Fruit fly (Drosophila melanogaster) whole organism, embryonic: ENCODE measurements around the gene CG1622.

Experiments used
- Adf1 ChIP-seq: fragments of 200-800 bp; sonication (Bioruptor generic); IDR thresholded peaks from 2 replicates; pipeline ENCODE4 v1.3.6; 2022; ENCODE audit warnings: missing biosample characterization, missing genetic modification characterization
- BtbVII ChIP-seq: fragments of 200-800 bp; sonication (Bioruptor generic); optimal IDR thresholded peaks from 3 replicates; lab custom pipeline; 2017; ENCODE audit warnings: missing biosample characterization, mild to moderate bottlenecking, missing genetic modification characterization
- C15 ChIP-seq: fragments of 200-800 bp; sonication (Bioruptor generic); IDR thresholded peaks from 3 replicates; pipeline ENCODE4 v1.3.6; 2022; ENCODE audit warnings: missing biosample characterization, missing genetic modification characterization
- CG10431 ChIP-seq: fragments of 200-800 bp; sonication (Bioruptor generic); optimal IDR thresholded peaks from 3 replicates; lab custom pipeline; 2018; ENCODE audit warnings: missing biosample characterization, mild to moderate bottlenecking, missing genetic modification characterization
- CG10979 ChIP-seq: fragments of 200-800 bp; sonication (Bioruptor generic); optimal IDR thresholded peaks from 2 replicates; lab custom pipeline; 2018; ENCODE audit warnings: missing biosample characterization, mild to moderate bottlenecking, missing genetic modification characterization, moderate library complexity
- CG11247 ChIP-seq: fragments of 200-800 bp; sonication (Bioruptor generic); IDR thresholded peaks from 2 replicates; pipeline ENCODE4 v1.3.6; 2022; ENCODE audit warnings: missing biosample characterization, missing genetic modification characterization
- CG11504 ChIP-seq: fragments of 200-800 bp; sonication (Bioruptor generic); optimal IDR thresholded peaks from 3 replicates; lab custom pipeline; 2019; ENCODE audit warnings: missing biosample characterization, mild to moderate bottlenecking, missing genetic modification characterization, moderate library complexity
- CG12769 ChIP-seq: fragments of 200-800 bp; sonication (Bioruptor generic); optimal IDR thresholded peaks from 2 replicates; lab custom pipeline; 2019; ENCODE audit warnings: missing biosample characterization, mild to moderate bottlenecking, missing genetic modification characterization, moderate library complexity
- CG14710 ChIP-seq: fragments of 200-800 bp; sonication (Bioruptor generic); optimal IDR thresholded peaks from 3 replicates; lab custom pipeline; 2019; ENCODE audit warnings: missing biosample characterization, mild to moderate bottlenecking, missing genetic modification characterization, moderate library complexity
- CG33557 ChIP-seq: fragments of 200-800 bp; sonication (Bioruptor generic); optimal IDR thresholded peaks from 2 replicates; lab custom pipeline; 2019; ENCODE audit warnings: missing biosample characterization, mild to moderate bottlenecking, missing genetic modification characterization, moderate library complexity
- CG34376 ChIP-seq: fragments of 200-800 bp; sonication (Bioruptor generic); optimal IDR thresholded peaks from 2 replicates; lab custom pipeline; 2018; ENCODE audit warnings: missing biosample characterization, mild to moderate bottlenecking, missing genetic modification characterization
- CG4360 ChIP-seq: fragments of 200-800 bp; sonication (Bioruptor generic); IDR thresholded peaks from 2 replicates; pipeline ENCODE4 v1.3.6; 2022; ENCODE audit warnings: missing biosample characterization, missing genetic modification characterization
- CG4730 ChIP-seq: fragments of 200-800 bp; sonication (Bioruptor generic); IDR thresholded peaks from 2 replicates; pipeline ENCODE4 v1.3.6; 2022; ENCODE audit warnings: missing biosample characterization, missing genetic modification characterization
- CG6791 ChIP-seq: fragments of 200-800 bp; sonication (Bioruptor generic); IDR thresholded peaks from 3 replicates; pipeline ENCODE4 v1.3.6; 2022; ENCODE audit warnings: missing biosample characterization, missing genetic modification characterization; ENCODE audit not compliant: partially characterized antibody
- CG6813 ChIP-seq: fragments of 200-800 bp; sonication (Bioruptor generic); optimal IDR thresholded peaks from 2 replicates; lab custom pipeline; 2017; ENCODE audit warnings: missing biosample characterization, missing genetic modification characterization, mild to moderate bottlenecking, moderate library complexity, missing genetic modification reagents
- CG7987 ChIP-seq: fragments of 200-800 bp; sonication (Bioruptor generic); optimal IDR thresholded peaks from 2 replicates; lab custom pipeline; 2018; ENCODE audit warnings: missing biosample characterization, mild to moderate bottlenecking, missing genetic modification characterization, moderate library complexity
- CG9876 ChIP-seq: fragments of 200-800 bp; sonication (Bioruptor generic); optimal IDR thresholded peaks from 2 replicates; lab custom pipeline; 2016; ENCODE audit warnings: missing biosample characterization, missing genetic modification characterization
- CHES-1-like ChIP-seq: fragments of 200-800 bp; sonication (Bioruptor generic); optimal IDR thresholded peaks from 2 replicates; lab custom pipeline; 2016; ENCODE audit warnings: missing biosample characterization, missing genetic modification characterization
- Deaf1 ChIP-seq: fragments of 200-800 bp; optimal IDR thresholded peaks from 3 replicates; lab custom pipeline; 2019; ENCODE audit warnings: missing biosample characterization, mild to moderate bottlenecking, missing genetic modification characterization, moderate library complexity
- Dek ChIP-seq: fragments of 200-800 bp; sonication (Bioruptor generic); optimal IDR thresholded peaks from 3 replicates; lab custom pipeline; 2019; ENCODE audit warnings: missing biosample characterization, mild to moderate bottlenecking, missing genetic modification characterization, moderate library complexity
- Dfd ChIP-seq, 2 experiments: fragments of >200 bp; optimal IDR thresholded peaks; 2 replicates each; lab custom pipeline; 2017; ENCODE audit warnings: missing biosample characterization in 2 of 2, missing genetic modification characterization in 2 of 2
- Dll ChIP-seq: fragments of 200-800 bp; sonication (Bioruptor generic); IDR thresholded peaks from 4 replicates; pipeline ENCODE4 v1.3.6; 2022; ENCODE audit warnings: missing biosample characterization, missing genetic modification characterization; ENCODE audit not compliant: partially characterized antibody
- Dref ChIP-seq: fragments of 200-800 bp; sonication (Bioruptor generic); IDR thresholded peaks from 2 replicates; pipeline ENCODE4 v1.3.6; 2022; ENCODE audit warnings: missing biosample characterization, missing genetic modification characterization
- Ets65A ChIP-seq: fragments of 200-800 bp; sonication (Bioruptor generic); peaks from one replicate; lab custom pipeline; 2016; ENCODE audit warnings: missing biosample characterization, missing genetic modification characterization
- GATAe ChIP-seq: fragments of 200-800 bp; sonication (Bioruptor generic); conservative IDR thresholded peaks from 2 replicates; pipeline ENCODE4 v1.3.6; 2022; ENCODE audit warnings: missing biosample characterization, missing genetic modification characterization
- H15 ChIP-seq: fragments of 200-800 bp; sonication (Bioruptor generic); IDR thresholded peaks from 3 replicates; pipeline ENCODE4 v1.3.6; 2022; ENCODE audit warnings: missing biosample characterization, missing genetic modification characterization
- Hey ChIP-seq: fragments of 200-800 bp; sonication (Bioruptor generic); optimal IDR thresholded peaks from 3 replicates; lab custom pipeline; 2018; ENCODE audit warnings: missing biosample characterization, mild to moderate bottlenecking, missing genetic modification characterization
- Hr51 ChIP-seq, 2 experiments: fragments of 200-800 bp; sonication (Bioruptor generic); optimal IDR thresholded peaks; 2 replicates in 1 of 2; 3 replicates in 1 of 2; lab custom pipeline; 2016 to 2018; ENCODE audit warnings: missing biosample characterization in 2 of 2, missing genetic modification characterization in 2 of 2, mild to moderate bottlenecking in 1 of 2, moderate library complexity in 1 of 2
- Jarid2 ChIP-seq: fragments of 200-800 bp; sonication (Bioruptor generic); optimal IDR thresholded peaks from 3 replicates; lab custom pipeline; 2017; ENCODE audit warnings: mild to moderate bottlenecking, missing biosample characterization, missing genetic modification reagents, missing genetic modification characterization
- MTF-1 ChIP-seq: fragments of 200-800 bp; sonication (Bioruptor generic); optimal IDR thresholded peaks from 2 replicates; lab custom pipeline; 2018; ENCODE audit warnings: missing biosample characterization, mild to moderate bottlenecking, missing genetic modification characterization, borderline replicate concordance
- Med ChIP-seq: fragments of 200-800 bp; sonication (Bioruptor generic); peaks from one replicate; lab custom pipeline; 2016; ENCODE audit warnings: missing biosample characterization, missing genetic modification characterization, mild to moderate bottlenecking, inconsistent platforms, moderate library complexity
- NFAT ChIP-seq: fragments of 200-800 bp; sonication (Bioruptor generic); IDR thresholded peaks from 2 replicates; pipeline ENCODE4 v1.3.6; 2022; ENCODE audit warnings: missing biosample characterization, missing genetic modification characterization
- Ptx1 ChIP-seq: fragments of 200-800 bp; sonication (Bioruptor generic); IDR thresholded peaks from 2 replicates; pipeline ENCODE4 v1.3.6; 2022; ENCODE audit warnings: missing biosample characterization, missing genetic modification characterization
- Vsx1 ChIP-seq: fragments of 200-800 bp; sonication (Bioruptor generic); optimal IDR thresholded peaks from 2 replicates; lab custom pipeline; 2017; ENCODE audit warnings: missing biosample characterization, mild to moderate bottlenecking, missing genetic modification characterization, missing genetic modification reagents
- ato ChIP-seq: fragments of 200-800 bp; sonication (Bioruptor generic); IDR thresholded peaks from 2 replicates; pipeline ENCODE4 v1.3.6; 2022; ENCODE audit warnings: missing biosample characterization, missing genetic modification characterization; ENCODE audit not compliant: partially characterized antibody
- bowl ChIP-seq: fragments of 200-800 bp; sonication (Bioruptor generic); IDR thresholded peaks from 2 replicates; pipeline ENCODE4 v1.3.6; 2022; ENCODE audit warnings: missing biosample characterization, missing genetic modification characterization
- chm ChIP-seq: fragments of 200-800 bp; sonication (Bioruptor generic); IDR thresholded peaks from 2 replicates; pipeline ENCODE4 v1.3.6; 2022; ENCODE audit warnings: missing biosample characterization, missing genetic modification characterization
- ci ChIP-seq: fragments of 200-800 bp; sonication (Bioruptor generic); IDR thresholded peaks from 3 replicates; pipeline ENCODE4 v1.3.6; 2022; ENCODE audit warnings: missing biosample characterization, missing genetic modification characterization
- crol ChIP-seq: fragments of 200-800 bp; sonication (Bioruptor generic); IDR thresholded peaks from 2 replicates; pipeline ENCODE4 v1.3.6; 2022; ENCODE audit warnings: missing biosample characterization, missing genetic modification characterization
- da ChIP-seq: fragments of 200-800 bp; sonication (Bioruptor generic); optimal IDR thresholded peaks from 2 replicates; lab custom pipeline; 2016; ENCODE audit warnings: missing biosample characterization, missing genetic modification characterization
- dati ChIP-seq: fragments of 200-800 bp; sonication (Bioruptor generic); IDR thresholded peaks from 2 replicates; pipeline ENCODE4 v1.3.6; 2022; ENCODE audit warnings: missing biosample characterization, missing genetic modification characterization
- dysf ChIP-seq: fragments of 200-800 bp; sonication (Bioruptor generic); IDR thresholded peaks from 3 replicates; pipeline ENCODE4 v1.3.6; 2022; ENCODE audit warnings: missing biosample characterization, missing genetic modification characterization
- exex ChIP-seq: fragments of 200-800 bp; sonication (Bioruptor generic); optimal IDR thresholded peaks from 4 replicates; lab custom pipeline; 2018; ENCODE audit warnings: missing biosample characterization, mild to moderate bottlenecking, missing genetic modification characterization, moderate library complexity
- gcm2 ChIP-seq: fragments of 200-800 bp; sonication (Bioruptor generic); optimal IDR thresholded peaks from 2 replicates; lab custom pipeline; 2016; ENCODE audit warnings: missing biosample characterization, missing genetic modification characterization
- grn ChIP-seq: fragments of 200-800 bp; sonication (Bioruptor generic); optimal IDR thresholded peaks from 3 replicates; lab custom pipeline; 2017; ENCODE audit warnings: missing biosample characterization, missing genetic modification characterization
- lab ChIP-seq: fragments of 200-800 bp; sonication (Bioruptor generic); optimal IDR thresholded peaks from 3 replicates; lab custom pipeline; 2017; ENCODE audit warnings: missing biosample characterization, missing genetic modification characterization, mild to moderate bottlenecking, moderate library complexity, missing genetic modification reagents
- nom ChIP-seq: fragments of 200-800 bp; sonication (Bioruptor generic); optimal IDR thresholded peaks from 2 replicates; lab custom pipeline; 2017; ENCODE audit warnings: missing biosample characterization, missing genetic modification characterization, mild to moderate bottlenecking, moderate library complexity, missing genetic modification reagents
- sisA ChIP-seq: fragments of 200-800 bp; sonication (Bioruptor generic); IDR thresholded peaks from 2 replicates; pipeline ENCODE4 v1.3.6; 2022; ENCODE audit warnings: missing biosample characterization, missing genetic modification characterization
- sug ChIP-seq: fragments of 200-800 bp; optimal IDR thresholded peaks from 2 replicates; lab custom pipeline; 2019; ENCODE audit warnings: missing biosample characterization, mild to moderate bottlenecking, missing genetic modification characterization, moderate library complexity
- trem ChIP-seq: fragments of 200-800 bp; optimal IDR thresholded peaks from 3 replicates; lab custom pipeline; 2019; ENCODE audit warnings: missing biosample characterization, mild to moderate bottlenecking, missing genetic modification characterization, moderate library complexity
- unpg ChIP-seq: fragments of 200-800 bp; sonication (Bioruptor generic); optimal IDR thresholded peaks from 3 replicates; lab custom pipeline; 2018; ENCODE audit warnings: missing biosample characterization, mild to moderate bottlenecking, missing genetic modification characterization, moderate library complexity

Gene CG1622

dm6 chrX:13305323-13305722 lies 8.4 kb downstream of the CG1622 start:
- TF ChIP-seq sug (tag; lab: Kevin White, UChicago) (peak; percentile 12), Jarid2 (GFP tag; lab: Kevin White, UChicago) (peak; percentile 50), CHES-1-like (GFP tag; lab: Kevin White, UChicago) (no peak), chm (GFP tag; lab: Robert Waterston, UW) (peak; percentile 32; the same call in 1 of the 2 replicates), crol (GFP tag; lab: Robert Waterston, UW) (peak; percentile 32), GATAe (GFP tag; lab: Robert Waterston, UW) (0 out of 2 replicates have a peak, but pooled peaks have one; percentile 18), grn (GFP tag; lab: Kevin White, UChicago) (peak; percentile 41), lab (GFP tag; lab: Kevin White, UChicago) (peak; percentile 20), exex (peak; percentile 19), Hey (tag; lab: Kevin White, UChicago) (no peak), Ets65A (GFP tag; lab: Kevin White, UChicago) (peak; percentile 41), CG9876 (GFP tag; lab: Kevin White, UChicago) (no peak), dysf (GFP tag; lab: Robert Waterston, UW) (no peak), CG34376 (GFP tag; lab: Kevin White, UChicago) (peak; percentile 10), ato (GFP tag; lab: Robert Waterston, UW) (no peak), BtbVII (peak; percentile 18), trem (tag; lab: Kevin White, UChicago) (no peak), ci (GFP tag; lab: Robert Waterston, UW) (0 out of 3 replicates have a peak, but pooled peaks have one; percentile 18), Adf1 (peak; percentile 88), CG4360 (GFP tag; lab: Robert Waterston, UW) (peak; percentile 41; the same call in 1 of the 2 replicates), CG12769 (peak; percentile 0), Deaf1 (peak; percentile 38), Vsx1 (no peak), nom (GFP tag; lab: Kevin White, UChicago) (peak; percentile 28)

DNA sequence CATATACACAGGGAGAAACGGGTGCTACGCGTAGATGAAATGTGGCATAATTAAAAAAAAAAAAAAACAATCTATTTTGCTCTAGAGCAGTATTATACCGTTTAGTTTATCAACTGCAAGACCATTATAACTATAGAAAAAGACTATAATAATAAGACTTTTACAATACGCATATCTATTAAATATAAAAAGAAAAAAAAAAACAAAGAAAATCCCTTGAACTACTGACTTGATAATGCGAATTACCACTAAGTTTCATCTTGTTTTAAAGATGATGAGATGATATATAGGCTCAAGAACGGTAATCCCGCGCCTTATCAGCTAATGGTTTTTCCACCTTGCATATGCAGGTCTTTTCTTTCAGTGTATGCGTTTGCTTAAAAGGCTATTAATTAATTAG lies 10.3 kb downstream of the CG1622 start:
- TF ChIP-seq CG10979 (tag; lab: Kevin White, UChicago): peak; percentile 12
- TF ChIP-seq CG4730 (GFP tag; lab: Robert Waterston, UW): no peak
- no peak for TF ChIP-seq gcm2
- no peak for TF ChIP-seq Dek
- no peak for TF ChIP-seq CG7987 (GFP tag; lab: Kevin White, UChicago)
- TF ChIP-seq Med (GFP tag; lab: Kevin White, UChicago): no peak
- no peak for TF ChIP-seq CG6813
- TF ChIP-seq CG11247 (GFP tag; lab: Robert Waterston, UW): no peak
- no peak for TF ChIP-seq NFAT (GFP tag; lab: Robert Waterston, UW)
- no peak for TF ChIP-seq Dfd (GFP tag; optimal IDR thresholded peaks at IDR 0.05; lab: Kevin White, UChicago)
- TF ChIP-seq C15 (GFP tag; lab: Robert Waterston, UW): no peak
- 0 out of 2 replicates have a peak, but pooled peaks have one; percentile 16 for TF ChIP-seq sisA
- no peak for TF ChIP-seq H15 (GFP tag; lab: Robert Waterston, UW)
- no peak for TF ChIP-seq CG6791
- TF ChIP-seq CG14710 (tag; lab: Kevin White, UChicago): no peak
- TF ChIP-seq Hr51 (GFP tag; optimal IDR thresholded peaks at IDR 0.05; lab: Kevin White, UChicago): peak in 1 of 2 experiments; percentile 58
- no peak for TF ChIP-seq Dll (GFP tag; lab: Robert Waterston, UW)
- TF ChIP-seq bowl (GFP tag; lab: Robert Waterston, UW): no peak
- TF ChIP-seq MTF-1 (GFP tag; lab: Kevin White, UChicago): no peak
- TF ChIP-seq CG11504: peak; percentile 61
- TF ChIP-seq unpg: peak; percentile 12
- no peak for TF ChIP-seq CG10431
- no peak for TF ChIP-seq CG33557 (GFP tag; lab: Kevin White, UChicago)
- TF ChIP-seq Ptx1 (GFP tag; lab: Robert Waterston, UW): peak; percentile 35
- TF ChIP-seq Dref: no peak
- no peak for TF ChIP-seq da (GFP tag; lab: Kevin White, UChicago)
- TF ChIP-seq dati (GFP tag; lab: Robert Waterston, UW): no peak
